Worm (Caenorhabditis elegans) whole organism, mixed stage, embryonic: ENCODE measurements around the gene Y38H6C.15.
"Not testable (repeated sequence)": the region's sequence is repeated elsewhere in the genome, so short reads cannot be mapped to it uniquely, and the experiment has no call there.

ENCODE experiments used
- drap-1 ChIP-seq: fragments of 200-800 bp; sonication (Bioruptor generic); optimal IDR thresholded peaks from 3 replicates; lab custom pipeline; 2018; ENCODE audit warnings: mild to moderate bottlenecking, missing genetic modification characterization, missing compliant biosample characterization
- ham-2 ChIP-seq: fragments of 200-800 bp; sonication (Bioruptor generic); optimal IDR thresholded peaks from 2 replicates; lab custom pipeline; 2018; ENCODE audit warnings: mild to moderate bottlenecking, missing genetic modification characterization, missing compliant biosample characterization
- lin-13 ChIP-seq: fragments of 150-350 bp; optimal IDR thresholded peaks from 2 replicates; lab custom pipeline; 2014; ENCODE audit warnings: missing biosample characterization, missing genetic modification characterization
- mab-5 ChIP-seq: fragments of 150-350 bp; optimal IDR thresholded peaks from 2 replicates; lab custom pipeline; 2014; ENCODE audit warnings: missing biosample characterization, missing genetic modification characterization
- mep-1 ChIP-seq: fragments of 150-350 bp; optimal IDR thresholded peaks from 2 replicates; lab custom pipeline; 2017; ENCODE audit warnings: missing biosample characterization, missing genetic modification reagents, missing genetic modification characterization, inconsistent platforms
- nhr-28 ChIP-seq: fragments of 150-350 bp; optimal IDR thresholded peaks from 2 replicates; lab custom pipeline; 2014; ENCODE audit warnings: missing biosample characterization, missing genetic modification characterization
- nhr-76 ChIP-seq: sonication (generic microtip); optimal IDR thresholded peaks from 2 replicates; lab custom pipeline; 2017; ENCODE audit warnings: missing biosample characterization, missing genetic modification characterization
- pha-4 ChIP-seq: fragments of 150-350 bp; optimal IDR thresholded peaks from 2 replicates; lab custom pipeline; 2018; ENCODE audit warnings: missing biosample characterization, missing genetic modification reagents, missing genetic modification characterization
- snpc-4 ChIP-seq: fragments of 150-350 bp; optimal IDR thresholded peaks from 2 replicates; lab custom pipeline; 2014; ENCODE audit warnings: missing biosample characterization, missing genetic modification characterization
- sptf-1 ChIP-seq: sonication (generic microtip); optimal IDR thresholded peaks from 2 replicates; lab custom pipeline; 2017; ENCODE audit warnings: mild to moderate bottlenecking, missing genetic modification characterization, moderate library complexity, missing compliant biosample characterization
- ztf-11 ChIP-seq: fragments of 150-350 bp; optimal IDR thresholded peaks from 2 replicates; lab custom pipeline; 2014; ENCODE audit warnings: missing biosample characterization, missing genetic modification characterization

DNA sequence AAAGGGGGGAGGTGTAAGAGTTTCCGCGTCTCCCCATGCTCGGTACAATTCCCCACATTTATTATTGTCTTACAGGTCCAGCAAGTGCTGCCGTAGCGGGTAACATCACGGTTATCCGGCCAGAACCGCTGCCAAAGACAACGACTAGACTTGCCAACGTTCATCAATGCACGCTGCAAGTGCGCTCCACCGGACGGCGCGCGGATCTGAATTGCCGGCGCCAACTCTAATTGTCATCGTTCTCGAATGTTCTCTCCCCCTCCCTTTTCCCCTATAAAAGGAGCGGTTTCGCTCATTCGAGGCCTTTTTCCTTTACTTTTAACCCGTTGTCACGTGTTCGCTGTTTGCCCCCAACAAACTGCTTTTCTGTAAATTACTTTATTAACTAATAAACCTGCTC, 22.4 kb downstream of the Y38H6C.15 start, which contains the start of gene Y38H6C.8:
- not testable (repeated sequence) for TF ChIP-seq drap-1 (GFP tag; lab: Kevin White, UChicago); lin-13; mep-1 (tag; lab: Kevin White, UChicago); ztf-11; pha-4 (tag; lab: Kevin White, UChicago); sptf-1 (tag; lab: Kevin White, UChicago); ham-2 (GFP tag; lab: Kevin White, UChicago); nhr-76 (tag; lab: Kevin White, UChicago); nhr-28; mab-5 (tag; lab: Kevin White, UChicago); snpc-4
